Worm (Caenorhabditis elegans): ENCODE results near the gene nlt-1.

ce11 chrII:10025059-10025458 is 24.1 kb upstream of the nlt-1 start:
- TF ChIP-seq F39B2.1 (GFP tag; IDR thresholded peaks at IDR 0.05): no peak
- no peak for TF ChIP-seq ama-1 (optimal IDR thresholded peaks at IDR 0.05)
- no peak for TF ChIP-seq ama-1 (GFP tag; optimal IDR thresholded peaks at IDR 0.05)
